Worm (Caenorhabditis elegans): ENCODE measurements around the gene F10A3.4.

- no peak for TF ChIP-seq hmg-1.2 (GFP tag; IDR thresholded peaks at IDR 0.05)
- no peak for TF ChIP-seq Y95B8A.8 (GFP tag; IDR thresholded peaks at IDR 0.05)
- no peak for TF ChIP-seq ama-1 (optimal IDR thresholded peaks at IDR 0.05)
- TF ChIP-seq ama-1 (GFP tag; optimal IDR thresholded peaks at IDR 0.05): no peak
- no peak for TF ChIP-seq mes-4 (tag; optimal IDR thresholded peaks at IDR 0.05)
- TF ChIP-seq dpl-1 (GFP tag; optimal IDR thresholded peaks at IDR 0.05): no peak
Observed at ce11 chrV:16198016-16198415, 49.1 kb downstream of the F10A3.4 start, which contains the start of gene F11A5.5.
